Worm (Caenorhabditis elegans): ENCODE results near the gene pqn-31.

pqn-31 gene

DNA sequence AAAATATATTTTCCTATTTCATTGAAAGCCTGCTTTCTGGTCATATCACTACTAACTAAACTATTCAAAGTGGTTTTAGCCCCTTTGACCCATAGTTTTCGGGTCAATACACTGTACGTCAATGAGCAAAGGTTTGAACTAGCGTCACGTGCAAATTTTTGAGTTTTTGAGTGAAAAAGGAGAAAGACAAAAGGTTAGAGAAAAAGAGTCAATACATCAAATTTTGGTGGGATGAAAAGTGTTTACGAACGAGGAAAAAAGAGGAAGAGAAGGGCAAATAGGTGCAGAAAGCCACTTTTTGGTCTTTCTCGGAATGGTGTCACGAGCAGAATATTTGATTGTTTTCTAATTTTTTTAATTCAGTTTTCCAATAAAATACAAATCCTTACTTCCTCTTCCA, 33.6 kb upstream of the pqn-31 start (continued):
- TF ChIP-seq Y48G9A.11 (GFP tag; IDR thresholded peaks at IDR 0.05) (no peak), cey-2 (tag; optimal IDR thresholded peaks at IDR 0.05; ENCODE audit: borderline replicate concordance, insufficient read depth) (no peak), lin-38 (GFP tag; IDR thresholded peaks at IDR 0.05) (no peak), nhr-237 (tag; optimal IDR thresholded peaks at IDR 0.05) (no peak), F37D6.2 (tag; optimal IDR thresholded peaks at IDR 0.05) (no peak), ces-1 (GFP tag; optimal IDR thresholded peaks at IDR 0.05) (no peak), gei-8 (GFP tag; optimal IDR thresholded peaks at IDR 0.05) (no peak), madf-9 (GFP tag; conservative IDR thresholded peaks at IDR 0.05) (no peak), F44E2.7 (GFP tag; IDR thresholded peaks at IDR 0.05) (no peak), ceh-82 (tag; optimal IDR thresholded peaks at IDR 0.05) (no peak), attf-4 (tag; optimal IDR thresholded peaks at IDR 0.05) (no peak), zag-1 (tag; optimal IDR thresholded peaks at IDR 0.05) (no peak), fos-1 (tag; optimal IDR thresholded peaks at IDR 0.05) (no peak), aly-2 (tag; optimal IDR thresholded peaks at IDR 0.05) (no peak), rbr-2 (tag; optimal IDR thresholded peaks at IDR 0.05) (no peak), ama-1 (optimal IDR thresholded peaks at IDR 0.05) (no peak), hlh-11 (tag; optimal IDR thresholded peaks at IDR 0.05) (peak; percentile 35), spr-1 (tag; optimal IDR thresholded peaks at IDR 0.05) (no peak), nhr-6 (tag; optimal IDR thresholded peaks at IDR 0.05) (no peak), nhr-11 (tag; optimal IDR thresholded peaks at IDR 0.05) (no peak), hlh-30 (tag; optimal IDR thresholded peaks at IDR 0.05; ENCODE audit: insufficient read depth) (peak; percentile 38), zfp-2 (tag; optimal IDR thresholded peaks at IDR 0.05) (no peak), nhr-28 (tag; optimal IDR thresholded peaks at IDR 0.05) (peak; percentile 25), daf-16 (GFP tag; optimal IDR thresholded peaks at IDR 0.05) (no peak), daf-16 (tag; optimal IDR thresholded peaks at IDR 0.05) (peak; percentile 59), zfp-3 (GFP tag; conservative IDR thresholded peaks at IDR 0.05) (no peak), F26F4.8 (GFP tag; conservative IDR thresholded peaks at IDR 0.05) (no peak), saeg-2 (GFP tag; IDR thresholded peaks at IDR 0.05) (no peak), dmd-9 (GFP tag; IDR thresholded peaks at IDR 0.05) (no peak), fkh-10 (GFP tag; optimal IDR thresholded peaks at IDR 0.05) (no peak), dmd-6 (GFP tag; IDR thresholded peaks at IDR 0.05) (peak; percentile 31), vab-7 (GFP tag; IDR thresholded peaks at IDR 0.05) (no peak), set-16 (GFP tag; IDR thresholded peaks at IDR 0.05) (no peak), nhr-42 (GFP tag; IDR thresholded peaks at IDR 0.05) (no peak), ctbp-1 (GFP tag; IDR thresholded peaks at IDR 0.05) (no peak), mxl-2 (GFP tag; conservative IDR thresholded peaks at IDR 0.05) (no peak), spr-3 (GFP tag; optimal IDR thresholded peaks at IDR 0.05) (no peak), ceh-32 (tag; optimal IDR thresholded peaks at IDR 0.05; ENCODE audit: poor library complexity) (no peak), snpc-1.2 (GFP tag; IDR thresholded peaks at IDR 0.05) (no peak), snpc-4 (tag; optimal IDR thresholded peaks at IDR 0.05) (no peak), nhr-25 (tag; optimal IDR thresholded peaks at IDR 0.05; ENCODE audit: borderline replicate concordance, insufficient read depth) (no peak), Y75B8A.6 (GFP tag; IDR thresholded peaks at IDR 0.05) (no peak)

DNA sequence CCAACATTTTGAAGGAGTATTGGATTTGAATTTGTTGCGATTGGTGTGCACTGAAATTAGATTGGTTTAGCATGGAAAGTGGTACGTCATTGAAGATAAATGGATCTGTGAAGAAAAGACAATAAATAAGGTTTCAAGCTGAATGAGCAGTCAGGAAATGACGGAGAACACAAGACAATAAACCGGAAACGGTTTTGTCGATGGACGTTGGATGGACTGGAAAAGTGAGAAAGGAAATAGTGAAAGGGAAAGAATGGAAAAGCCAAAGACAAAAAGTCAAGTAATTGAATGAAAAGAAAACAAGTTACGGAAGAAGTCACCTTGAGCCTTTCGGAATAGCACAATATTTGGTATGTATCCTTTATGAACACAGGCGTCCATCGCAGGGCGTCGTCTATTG, 33.1 kb upstream of the pqn-31 start, which contains the start of gene T27E4.7:
Gene T27E4.7 (minus strand): TSS at position 50 of the 400 bp plus-strand sequence.
- TF ChIP-seq daf-16 (GFP tag; optimal IDR thresholded peaks at IDR 0.05) (no peak), daf-16 (tag; optimal IDR thresholded peaks at IDR 0.05) (peak; percentile 4), nhr-6 (tag; optimal IDR thresholded peaks at IDR 0.05) (no peak), aha-1 (tag) (peak; percentile 92)

All from whole organism, L4 larva.